Worm (Caenorhabditis elegans) whole organism, late embryonic: ENCODE measurements around the gene T19H12.12.

Experiments used
- C38D4.7 ChIP-seq: fragments of 200-800 bp; sonication (Bioruptor generic); optimal IDR thresholded peaks from 2 replicates; lab custom pipeline; 2018; ENCODE audit warnings: mild to moderate bottlenecking, missing genetic modification characterization, moderate library complexity, missing compliant biosample characterization
- F13H6.1 ChIP-seq: sonication (generic microtip); optimal IDR thresholded peaks from 2 replicates; lab custom pipeline; 2016; ENCODE audit warnings: missing genetic modification characterization, missing compliant biosample characterization
- K02D7.2 ChIP-seq: sonication (generic microtip); optimal IDR thresholded peaks from 2 replicates; lab custom pipeline; 2017; ENCODE audit warnings: mild to moderate bottlenecking, missing genetic modification characterization, missing compliant biosample characterization
- K09A11.1 ChIP-seq: sonication (generic microtip); optimal IDR thresholded peaks from 2 replicates; lab custom pipeline; 2017; ENCODE audit warnings: antibody characterized with exemption, mild to moderate bottlenecking, missing genetic modification characterization, missing compliant biosample characterization; ENCODE audit not compliant: insufficient read depth
- T23F11.4 ChIP-seq: fragments of 200-800 bp; sonication (Bioruptor generic); optimal IDR thresholded peaks from 2 replicates; lab custom pipeline; 2018; ENCODE audit warnings: mild to moderate bottlenecking, missing genetic modification characterization, missing compliant biosample characterization
- ahr-1 ChIP-seq: sonication (generic microtip); optimal IDR thresholded peaks from 2 replicates; lab custom pipeline; 2016; ENCODE audit warnings: missing genetic modification characterization, missing compliant biosample characterization
- ama-1 ChIP-seq: fragments of 150-350 bp; optimal IDR thresholded peaks from 2 replicates; lab custom pipeline; 2014
- ceh-18 ChIP-seq: sonication (generic microtip); optimal IDR thresholded peaks from 2 replicates; lab custom pipeline; 2016; ENCODE audit warnings: missing genetic modification characterization, missing compliant biosample characterization
- ceh-2 ChIP-seq: sonication (generic microtip); optimal IDR thresholded peaks from 2 replicates; lab custom pipeline; 2016; ENCODE audit warnings: missing genotype, missing genetic modification characterization, missing compliant biosample characterization
- ceh-22 ChIP-seq: sonication (generic microtip); optimal IDR thresholded peaks from 2 replicates; lab custom pipeline; 2017; ENCODE audit warnings: missing biosample characterization, missing genetic modification characterization
- ceh-24 ChIP-seq: sonication (generic microtip); optimal IDR thresholded peaks from 2 replicates; lab custom pipeline; 2016; ENCODE audit warnings: mild to moderate bottlenecking, missing genetic modification characterization, missing compliant biosample characterization
- ceh-34 ChIP-seq: sonication (generic microtip); optimal IDR thresholded peaks from 2 replicates; lab custom pipeline; 2016; ENCODE audit warnings: mild to moderate bottlenecking, missing genetic modification characterization, missing compliant biosample characterization
- ceh-6 ChIP-seq: fragments of 200-800 bp; sonication (Bioruptor generic); optimal IDR thresholded peaks from 2 replicates; lab custom pipeline; 2018; ENCODE audit warnings: mild to moderate bottlenecking, missing genetic modification characterization, missing compliant biosample characterization
- che-1 ChIP-seq: sonication (generic microtip); optimal IDR thresholded peaks from 2 replicates; lab custom pipeline; 2016; ENCODE audit warnings: mild to moderate bottlenecking, missing genetic modification characterization, missing compliant biosample characterization
- dmd-4 ChIP-seq: sonication (generic microtip); optimal IDR thresholded peaks from 2 replicates; lab custom pipeline; 2016; ENCODE audit warnings: borderline replicate concordance, missing genetic modification characterization, missing compliant biosample characterization
- dve-1 ChIP-seq: sonication (generic microtip); optimal IDR thresholded peaks from 2 replicates; lab custom pipeline; 2017; ENCODE audit warnings: antibody characterized with exemption, mild to moderate bottlenecking, missing genetic modification characterization, missing compliant biosample characterization
- elt-2 ChIP-seq: sonication (generic microtip); optimal IDR thresholded peaks from 2 replicates; lab custom pipeline; 2016; ENCODE audit warnings: missing genetic modification reagents, missing genetic modification characterization, missing compliant biosample characterization
- ets-4 ChIP-seq: sonication (generic microtip); optimal IDR thresholded peaks from 2 replicates; lab custom pipeline; 2016; ENCODE audit warnings: missing genetic modification characterization, missing compliant biosample characterization
- eyg-1 ChIP-seq: sonication (generic microtip); optimal IDR thresholded peaks from 2 replicates; lab custom pipeline; 2016; ENCODE audit warnings: missing genotype, missing genetic modification characterization, missing compliant biosample characterization
- fax-1 ChIP-seq: sonication (generic microtip); optimal IDR thresholded peaks from 2 replicates; lab custom pipeline; 2016; ENCODE audit warnings: missing genotype, missing genetic modification characterization, missing compliant biosample characterization
- hlh-30 ChIP-seq: sonication (generic microtip); optimal IDR thresholded peaks from 2 replicates; lab custom pipeline; 2017; ENCODE audit warnings: antibody characterized with exemption, missing genetic modification characterization, missing compliant biosample characterization; ENCODE audit not compliant: insufficient read depth
- hlh-6 ChIP-seq: sonication (generic microtip); optimal IDR thresholded peaks from 2 replicates; lab custom pipeline; 2016; ENCODE audit warnings: missing genotype, missing genetic modification characterization, missing compliant biosample characterization
- lim-6 ChIP-seq: sonication (generic microtip); optimal IDR thresholded peaks from 2 replicates; lab custom pipeline; 2016; ENCODE audit warnings: missing genetic modification characterization, missing compliant biosample characterization
- lin-11 ChIP-seq: fragments of 200-800 bp; sonication (Bioruptor generic); optimal IDR thresholded peaks from 2 replicates; lab custom pipeline; 2018; ENCODE audit warnings: mild to moderate bottlenecking, missing genetic modification characterization, missing compliant biosample characterization
- madf-2 ChIP-seq: sonication (generic microtip); optimal IDR thresholded peaks from 2 replicates; lab custom pipeline; 2017; ENCODE audit warnings: missing genetic modification characterization, missing compliant biosample characterization
- mec-3 ChIP-seq: sonication (generic microtip); optimal IDR thresholded peaks from 2 replicates; lab custom pipeline; 2016; ENCODE audit warnings: borderline replicate concordance, missing genetic modification characterization, missing compliant biosample characterization
- npax-4 ChIP-seq: sonication (generic microtip); optimal IDR thresholded peaks from 2 replicates; lab custom pipeline; 2016; ENCODE audit warnings: missing genetic modification characterization, missing compliant biosample characterization
- odd-2 ChIP-seq: sonication (generic microtip); optimal IDR thresholded peaks from 2 replicates; lab custom pipeline; 2017; ENCODE audit warnings: antibody characterized with exemption, mild to moderate bottlenecking, missing genetic modification characterization, missing compliant biosample characterization
- pag-3 ChIP-seq: sonication (generic microtip); optimal IDR thresholded peaks from 2 replicates; lab custom pipeline; 2016; ENCODE audit warnings: missing compliant biosample characterization, missing genetic modification characterization, borderline replicate concordance
- pax-1 ChIP-seq: fragments of 150-350 bp; optimal IDR thresholded peaks from 2 replicates; lab custom pipeline; 2014; ENCODE audit warnings: missing biosample characterization, missing genetic modification characterization
- pha-2 ChIP-seq: sonication (generic microtip); optimal IDR thresholded peaks from 2 replicates; lab custom pipeline; 2017; ENCODE audit warnings: mild to moderate bottlenecking, missing genetic modification characterization, missing compliant biosample characterization
- pros-1 ChIP-seq: fragments of 150-350 bp; optimal IDR thresholded peaks from 2 replicates; lab custom pipeline; 2014; ENCODE audit warnings: missing biosample characterization, missing genetic modification reagents, missing genetic modification characterization
- rnt-1 ChIP-seq: sonication (generic microtip); optimal IDR thresholded peaks from 2 replicates; lab custom pipeline; 2016; ENCODE audit warnings: missing genetic modification characterization, missing compliant biosample characterization
- sox-2 ChIP-seq: fragments of 200-800 bp; sonication (Bioruptor generic); IDR thresholded peaks from 2 replicates; pipeline ENCODE4 v1.3.6; 2022; ENCODE audit warnings: missing genetic modification reagents, missing genetic modification characterization, missing compliant biosample characterization
- syd-9 ChIP-seq: sonication (generic microtip); optimal IDR thresholded peaks from 2 replicates; lab custom pipeline; 2016; ENCODE audit warnings: mild to moderate bottlenecking, missing genetic modification characterization, moderate library complexity, missing compliant biosample characterization
- unc-3 ChIP-seq, 2 experiments: fragments of 200-800 bp in 1 of 2; sonication (Bioruptor generic) in 1 of 2; sonication (generic microtip) in 1 of 2; conservative IDR thresholded peaks in 1 of 2; optimal IDR thresholded peaks in 1 of 2; 2 replicates each; pipeline versions ENCODE4 v1.3.6 to Lab custom; 2016 to 2022; ENCODE audit warnings: missing compliant biosample characterization in 2 of 2, missing genetic modification characterization in 2 of 2, missing genetic modification reagents in 1 of 2
- unc-42 ChIP-seq: sonication (generic microtip); optimal IDR thresholded peaks from 2 replicates; lab custom pipeline; 2016; ENCODE audit warnings: missing genotype, missing genetic modification characterization, missing compliant biosample characterization
- unc-55 ChIP-seq: sonication (generic microtip); optimal IDR thresholded peaks from 2 replicates; lab custom pipeline; 2017; ENCODE audit warnings: missing biosample characterization, missing genetic modification reagents, missing genetic modification characterization
- zip-5 ChIP-seq: sonication (generic microtip); optimal IDR thresholded peaks from 2 replicates; lab custom pipeline; 2016; ENCODE audit warnings: missing genetic modification characterization, missing compliant biosample characterization

T19H12.12 gene

DNA sequence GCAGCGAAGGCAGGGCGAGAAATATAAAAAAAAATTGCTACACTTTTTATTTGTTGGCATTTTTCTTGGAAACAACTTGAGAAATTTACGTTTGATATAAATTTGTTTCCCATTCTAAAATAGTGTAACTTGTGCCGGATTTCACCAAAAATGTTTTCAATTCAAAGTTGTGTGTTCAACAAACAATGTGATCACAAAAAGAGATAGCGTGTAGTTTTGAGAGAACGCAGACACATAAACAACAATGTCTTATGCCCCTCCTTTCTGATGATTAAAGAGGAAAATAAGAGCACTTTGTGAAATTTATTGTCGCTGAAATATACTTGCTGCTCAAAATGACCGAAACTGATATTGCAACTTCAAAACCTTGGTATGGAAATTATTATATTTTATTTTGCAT is 37.2 kb upstream of the T19H12.12 start, which contains the start of gene abhd-5.1:
Gene abhd-5.1, plus strand, starts transcription at position 230 of the 400 bp plus-strand sequence.
- TF ChIP-seq F13H6.1 (tag; lab: Kevin White, UChicago): no peak
- TF ChIP-seq zip-5: no peak
- TF ChIP-seq elt-2: no peak
- no peak for TF ChIP-seq npax-4 (tag; lab: Kevin White, UChicago)
- no peak for TF ChIP-seq sox-2
- no peak for TF ChIP-seq K02D7.2 (tag; lab: Kevin White, UChicago)
- no peak for TF ChIP-seq T23F11.4 (GFP tag; lab: Kevin White, UChicago)
- no peak for TF ChIP-seq rnt-1
- TF ChIP-seq pag-3 (tag; lab: Kevin White, UChicago): no peak
- TF ChIP-seq syd-9 (tag; lab: Kevin White, UChicago): no peak
- no peak for TF ChIP-seq ceh-22 (tag; lab: Kevin White, UChicago)
- no peak for TF ChIP-seq hlh-30 (tag; lab: Kevin White, UChicago)
- no peak for TF ChIP-seq ceh-2 (tag; lab: Kevin White, UChicago)

DNA sequence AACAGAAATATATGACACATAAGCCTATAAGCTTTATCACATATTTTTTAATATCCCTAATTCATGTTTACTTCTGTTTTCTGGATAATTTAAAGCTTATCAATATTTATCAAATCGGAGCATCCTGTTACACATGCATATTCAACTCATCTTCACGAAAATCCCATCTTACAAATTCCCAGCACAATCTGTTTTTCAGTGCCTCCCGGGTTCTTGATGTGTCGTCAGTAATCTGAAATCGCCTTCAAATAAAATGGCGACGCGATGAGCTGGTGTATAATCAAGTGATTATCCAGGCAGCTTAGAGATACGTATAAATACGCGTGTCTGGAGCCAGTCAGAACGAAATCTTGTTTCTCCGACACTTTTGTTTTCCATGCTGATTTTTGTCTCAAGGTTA is 34.1 kb upstream of the T19H12.12 start:
- no peak for TF ChIP-seq syd-9 (tag; lab: Kevin White, UChicago)
- no peak for TF ChIP-seq unc-42 (tag; lab: Kevin White, UChicago)
- no peak for TF ChIP-seq lin-11
- no peak for TF ChIP-seq T23F11.4 (GFP tag; lab: Kevin White, UChicago)
- no peak for TF ChIP-seq pha-2 (tag; lab: Kevin White, UChicago)
- no peak for TF ChIP-seq fax-1 (tag; lab: Kevin White, UChicago)
- no peak for TF ChIP-seq hlh-6 (tag; lab: Kevin White, UChicago)
- TF ChIP-seq ahr-1 (tag; lab: Kevin White, UChicago): no peak
- TF ChIP-seq pag-3 (tag; lab: Kevin White, UChicago): no peak
- TF ChIP-seq K09A11.1 (tag; lab: Kevin White, UChicago): no peak
- no peak for TF ChIP-seq ama-1 (lab: Kevin White, UChicago)
- TF ChIP-seq ceh-22 (tag; lab: Kevin White, UChicago): no peak
- no peak for TF ChIP-seq ets-4 (tag; lab: Kevin White, UChicago)
- no peak for TF ChIP-seq odd-2 (tag; lab: Kevin White, UChicago)
- no peak for TF ChIP-seq madf-2 (tag; lab: Kevin White, UChicago)
- no peak for TF ChIP-seq ceh-18 (tag; lab: Kevin White, UChicago)

DNA sequence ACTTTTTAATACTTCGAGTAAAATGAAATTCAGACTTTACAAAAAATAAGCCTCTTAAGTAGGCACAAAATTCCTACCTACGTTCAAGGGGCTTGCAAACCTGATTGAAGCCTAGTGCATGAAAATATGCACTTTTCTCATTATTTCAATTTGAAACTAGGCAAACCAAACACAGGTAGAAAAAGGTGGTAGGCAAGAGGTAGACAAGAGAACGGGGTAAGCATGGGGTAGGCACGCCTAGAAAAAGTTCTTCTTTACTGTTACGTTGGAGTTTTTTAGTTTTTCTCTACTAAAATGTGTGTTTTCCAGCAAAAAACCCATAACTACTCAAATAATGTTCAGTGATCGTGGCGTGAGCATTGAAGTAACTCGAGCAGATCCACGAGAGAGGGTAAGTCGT is 33.5 kb upstream of the T19H12.12 start, which contains the start of gene nex-4:
Gene nex-4, plus strand, starts transcription at position 301 of the 400 bp plus-strand sequence.
- TF ChIP-seq pag-3 (tag; lab: Kevin White, UChicago) (no peak), ama-1 (lab: Kevin White, UChicago) (no peak), ceh-34 (tag; lab: Kevin White, UChicago) (no peak), dve-1 (tag; lab: Kevin White, UChicago) (no peak), ceh-24 (no peak), hlh-6 (tag; lab: Kevin White, UChicago) (no peak), T23F11.4 (GFP tag; lab: Kevin White, UChicago) (no peak), C38D4.7 (no peak), ahr-1 (tag; lab: Kevin White, UChicago) (no peak), K09A11.1 (tag; lab: Kevin White, UChicago) (no peak), elt-2 (no peak), syd-9 (tag; lab: Kevin White, UChicago) (no peak), rnt-1 (no peak), F13H6.1 (tag; lab: Kevin White, UChicago) (no peak), unc-55 (GFP tag; lab: Kevin White, UChicago) (no peak), K02D7.2 (tag; lab: Kevin White, UChicago) (no peak), che-1 (tag; lab: Kevin White, UChicago) (no peak), pax-1 (tag; lab: Kevin White, UChicago) (no peak), ceh-6 (GFP tag; lab: Kevin White, UChicago) (no peak)

DNA sequence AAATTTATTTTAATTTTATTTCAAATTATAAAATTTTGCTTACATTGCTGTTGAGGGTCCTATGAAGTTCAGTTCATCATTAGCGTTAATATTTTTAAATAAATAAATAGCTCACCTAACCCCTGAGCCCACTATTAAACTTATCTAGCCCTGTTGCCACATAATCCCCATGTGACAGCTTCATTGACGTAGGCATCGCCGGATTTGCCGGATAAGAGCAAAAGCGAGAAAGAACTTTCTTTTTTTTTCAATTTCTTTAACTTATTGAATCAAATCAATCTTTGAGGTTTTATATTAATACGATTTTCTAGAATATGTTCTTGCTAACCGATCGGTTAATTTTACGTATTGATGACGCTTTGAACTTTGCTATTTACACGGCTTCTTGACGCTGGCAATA is 32.6 kb upstream of the T19H12.12 start:
- TF ChIP-seq lim-6 (tag; lab: Kevin White, UChicago) (no peak), dve-1 (tag; lab: Kevin White, UChicago) (no peak), K09A11.1 (tag; lab: Kevin White, UChicago) (no peak), pros-1 (no peak), unc-3 (GFP tag; conservative IDR thresholded peaks at IDR 0.05; lab: Robert Waterston, UW) (no peak), unc-3 (tag; optimal IDR thresholded peaks at IDR 0.05; lab: Kevin White, UChicago) (no peak), ceh-34 (tag; lab: Kevin White, UChicago) (no peak), ceh-6 (GFP tag; lab: Kevin White, UChicago) (no peak), sox-2 (no peak), eyg-1 (no peak), dmd-4 (tag; lab: Kevin White, UChicago) (no peak), K02D7.2 (tag; lab: Kevin White, UChicago) (no peak), mec-3 (tag; lab: Kevin White, UChicago) (no peak), unc-42 (tag; lab: Kevin White, UChicago) (no peak)
